Fruit fly (Drosophila melanogaster) whole organism, embryonic: ENCODE data around the gene Sbds.

Experiments
- B-H2 ChIP-seq: fragments of 200-800 bp; sonication (Bioruptor generic); optimal IDR thresholded peaks from 2 replicates; lab custom pipeline; 2018; ENCODE audit warnings: missing biosample characterization, mild to moderate bottlenecking, missing genetic modification characterization
- CG10209 ChIP-seq: fragments of 200-800 bp; sonication (Bioruptor generic); optimal IDR thresholded peaks from 3 replicates; lab custom pipeline; 2017; ENCODE audit warnings: missing biosample characterization, mild to moderate bottlenecking, missing genetic modification characterization, missing genetic modification reagents
- CG10366 ChIP-seq: fragments of 200-800 bp; sonication (Bioruptor generic); IDR thresholded peaks from 2 replicates; pipeline ENCODE4 v1.3.6; 2022; ENCODE audit warnings: missing biosample characterization, missing genetic modification characterization
- CG11398 ChIP-seq: fragments of 200-800 bp; sonication (Bioruptor generic); optimal IDR thresholded peaks from 2 replicates; lab custom pipeline; 2016; ENCODE audit warnings: missing biosample characterization, missing genetic modification characterization
- CG11456 ChIP-seq: fragments of 200-800 bp; sonication (Bioruptor generic); IDR thresholded peaks from 3 replicates; pipeline ENCODE4 v1.3.6; 2022; ENCODE audit warnings: missing biosample characterization, missing genetic modification characterization
- CG12071 ChIP-seq: fragments of 200-800 bp; sonication (Bioruptor generic); optimal IDR thresholded peaks from 3 replicates; lab custom pipeline; 2018; ENCODE audit warnings: missing biosample characterization, mild to moderate bottlenecking, missing genetic modification characterization
- CG13624 ChIP-seq: fragments of 200-800 bp; sonication (Bioruptor generic); optimal IDR thresholded peaks from 2 replicates; lab custom pipeline; 2016; ENCODE audit warnings: missing biosample characterization, missing genetic modification characterization
- CG13775 ChIP-seq: fragments of 200-800 bp; sonication (Bioruptor generic); optimal IDR thresholded peaks from 3 replicates; lab custom pipeline; 2017; ENCODE audit warnings: missing biosample characterization, mild to moderate bottlenecking, missing genetic modification characterization
- CG13894 ChIP-seq: fragments of 200-800 bp; sonication (Bioruptor generic); optimal IDR thresholded peaks from 3 replicates; lab custom pipeline; 2018; ENCODE audit warnings: missing biosample characterization, mild to moderate bottlenecking, missing genetic modification characterization, moderate library complexity
- CG14667 ChIP-seq: fragments of 200-800 bp; sonication (Bioruptor generic); IDR thresholded peaks from 2 replicates; pipeline ENCODE4 v1.3.6; 2022; ENCODE audit warnings: missing biosample characterization, missing genetic modification characterization
- CG15479 ChIP-seq: fragments of 200-800 bp; sonication (Bioruptor generic); optimal IDR thresholded peaks from 3 replicates; lab custom pipeline; 2019; ENCODE audit warnings: missing biosample characterization, mild to moderate bottlenecking, missing genetic modification characterization, moderate library complexity
- CG17361 ChIP-seq: fragments of 200-800 bp; sonication (Bioruptor generic); IDR thresholded peaks from 3 replicates; pipeline ENCODE4 v1.3.6; 2022; ENCODE audit warnings: missing biosample characterization, missing genetic modification characterization
- CG18011 ChIP-seq: fragments of 200-800 bp; sonication (Bioruptor generic); optimal IDR thresholded peaks from 2 replicates; lab custom pipeline; 2017; ENCODE audit warnings: missing biosample characterization, missing genetic modification characterization, mild to moderate bottlenecking, moderate library complexity, missing genotype
- CG2120 ChIP-seq: fragments of 200-800 bp; sonication (Bioruptor generic); optimal IDR thresholded peaks from 3 replicates; lab custom pipeline; 2016; ENCODE audit warnings: missing biosample characterization, missing genetic modification characterization
- CG3065 ChIP-seq: fragments of 200-800 bp; sonication (Bioruptor generic); optimal IDR thresholded peaks from 2 replicates; lab custom pipeline; 2016; ENCODE audit warnings: missing biosample characterization, missing genetic modification characterization
- CG3163 ChIP-seq: fragments of 200-800 bp; sonication (Bioruptor generic); optimal IDR thresholded peaks from 3 replicates; lab custom pipeline; 2016; ENCODE audit warnings: missing biosample characterization, missing genetic modification characterization
- CG4360 ChIP-seq: fragments of 200-800 bp; sonication (Bioruptor generic); IDR thresholded peaks from 2 replicates; pipeline ENCODE4 v1.3.6; 2022; ENCODE audit warnings: missing biosample characterization, missing genetic modification characterization
- CG4707 ChIP-seq: fragments of 200-800 bp; sonication (Bioruptor generic); optimal IDR thresholded peaks from 2 replicates; lab custom pipeline; 2018; ENCODE audit warnings: missing biosample characterization, mild to moderate bottlenecking, missing genetic modification characterization, moderate library complexity
- CG4730 ChIP-seq: fragments of 200-800 bp; sonication (Bioruptor generic); IDR thresholded peaks from 2 replicates; pipeline ENCODE4 v1.3.6; 2022; ENCODE audit warnings: missing biosample characterization, missing genetic modification characterization
- CG4854 ChIP-seq: fragments of 200-800 bp; sonication (Bioruptor generic); optimal IDR thresholded peaks from 2 replicates; lab custom pipeline; 2016; ENCODE audit warnings: missing biosample characterization, missing genetic modification characterization, inconsistent platforms
- CG7357 ChIP-seq: fragments of 200-800 bp; sonication (Bioruptor generic); IDR thresholded peaks from 3 replicates; pipeline ENCODE4 v1.3.6; 2022; ENCODE audit warnings: missing biosample characterization, missing genetic modification characterization
- CG9727 ChIP-seq: fragments of 200-800 bp; sonication (Bioruptor generic); optimal IDR thresholded peaks from 3 replicates; lab custom pipeline; 2017; ENCODE audit warnings: missing biosample characterization, mild to moderate bottlenecking, missing genetic modification characterization
- D19B ChIP-seq: fragments of 200-800 bp; sonication (Bioruptor generic); optimal IDR thresholded peaks from 2 replicates; lab custom pipeline; 2017; ENCODE audit warnings: missing biosample characterization, mild to moderate bottlenecking, missing genetic modification characterization
- Dad ChIP-seq: fragments of 200-800 bp; sonication (Bioruptor generic); optimal IDR thresholded peaks from 3 replicates; lab custom pipeline; 2016; ENCODE audit warnings: missing biosample characterization, missing genetic modification characterization
- Dfd ChIP-seq, 2 experiments: fragments of >200 bp; optimal IDR thresholded peaks; 2 replicates each; lab custom pipeline; 2017; ENCODE audit warnings: missing biosample characterization in 2 of 2, missing genetic modification characterization in 2 of 2
- Dll ChIP-seq: fragments of 200-800 bp; sonication (Bioruptor generic); IDR thresholded peaks from 4 replicates; pipeline ENCODE4 v1.3.6; 2022; ENCODE audit warnings: missing biosample characterization, missing genetic modification characterization; ENCODE audit not compliant: partially characterized antibody
- Doc3 ChIP-seq: fragments of 200-800 bp; sonication (Bioruptor generic); IDR thresholded peaks from 3 replicates; pipeline ENCODE4 v1.3.6; 2022; ENCODE audit warnings: missing biosample characterization, missing genetic modification characterization; ENCODE audit not compliant: partially characterized antibody
- Ets65A ChIP-seq: fragments of 200-800 bp; sonication (Bioruptor generic); peaks from one replicate; lab custom pipeline; 2016; ENCODE audit warnings: missing biosample characterization, missing genetic modification characterization
- Fer1 ChIP-seq: fragments of 200-800 bp; sonication (Bioruptor generic); optimal IDR thresholded peaks from 2 replicates; lab custom pipeline; 2017; ENCODE audit warnings: missing biosample characterization, mild to moderate bottlenecking, missing genetic modification characterization
- Fer2 ChIP-seq: fragments of 200-800 bp; sonication (Bioruptor generic); optimal IDR thresholded peaks from 2 replicates; lab custom pipeline; 2018; ENCODE audit warnings: missing biosample characterization, mild to moderate bottlenecking, missing genetic modification characterization, moderate library complexity
- Hand ChIP-seq: fragments of 200-800 bp; sonication (Bioruptor generic); optimal IDR thresholded peaks from 2 replicates; lab custom pipeline; 2017; ENCODE audit warnings: mild to moderate bottlenecking, missing biosample characterization, missing genetic modification reagents, missing genetic modification characterization
- Hey ChIP-seq: fragments of 200-800 bp; sonication (Bioruptor generic); optimal IDR thresholded peaks from 3 replicates; lab custom pipeline; 2018; ENCODE audit warnings: missing biosample characterization, mild to moderate bottlenecking, missing genetic modification characterization
- Max ChIP-seq: fragments of 200-800 bp; sonication (Bioruptor generic); optimal IDR thresholded peaks from 2 replicates; lab custom pipeline; 2016; ENCODE audit warnings: missing biosample characterization, mild to moderate bottlenecking, missing genetic modification characterization
- Nf-YA ChIP-seq: fragments of 200-800 bp; sonication (Bioruptor generic); IDR thresholded peaks from 2 replicates; pipeline ENCODE4 v1.3.6; 2022; ENCODE audit warnings: missing biosample characterization, missing genetic modification characterization
- Oaz ChIP-seq: fragments of 200-800 bp; sonication (Bioruptor generic); IDR thresholded peaks from 2 replicates; pipeline ENCODE4 v1.3.6; 2022; ENCODE audit warnings: missing biosample characterization, missing genetic modification characterization
- Pdp1 ChIP-seq, 2 experiments: fragments of 200-800 bp; sonication (Bioruptor generic); optimal IDR thresholded peaks; 3 replicates each; lab custom pipeline; 2016; ENCODE audit warnings: missing biosample characterization in 2 of 2, missing genetic modification characterization in 2 of 2, mild to moderate bottlenecking in 1 of 2, moderate library complexity in 1 of 2
- Ravus ChIP-seq: fragments of 200-800 bp; sonication (Bioruptor generic); IDR thresholded peaks from 2 replicates; pipeline ENCODE4 v1.3.6; 2022; ENCODE audit warnings: missing biosample characterization, missing genetic modification characterization
- Taf1 ChIP-seq: fragments of 200-800 bp; sonication (Bioruptor generic); IDR thresholded peaks from 2 replicates; pipeline ENCODE4 v1.3.6; 2022; ENCODE audit warnings: missing biosample characterization, missing genetic modification characterization
- ap ChIP-seq: fragments of 200-800 bp; sonication (Bioruptor generic); IDR thresholded peaks from 2 replicates; pipeline ENCODE4 v1.3.6; 2022; ENCODE audit warnings: missing biosample characterization, missing genetic modification characterization
- br ChIP-seq: fragments of >200 bp; optimal IDR thresholded peaks from 2 replicates; lab custom pipeline; 2017
- crc ChIP-seq: fragments of 200-800 bp; sonication (Bioruptor generic); optimal IDR thresholded peaks from 2 replicates; lab custom pipeline; 2016; ENCODE audit warnings: missing biosample characterization, missing genetic modification characterization
- emc ChIP-seq: fragments of 200-800 bp; sonication (Bioruptor generic); optimal IDR thresholded peaks from 2 replicates; lab custom pipeline; 2016; ENCODE audit warnings: missing biosample characterization, missing genetic modification characterization
- fd64A ChIP-seq: fragments of 200-800 bp; sonication (Bioruptor generic); optimal IDR thresholded peaks from 3 replicates; lab custom pipeline; 2018; ENCODE audit warnings: missing biosample characterization, mild to moderate bottlenecking, missing genetic modification characterization
- hbn ChIP-seq: fragments of 200-800 bp; sonication (Bioruptor generic); IDR thresholded peaks from 2 replicates; pipeline ENCODE4 v1.3.6; 2022; ENCODE audit warnings: missing biosample characterization, missing genetic modification characterization; ENCODE audit not compliant: partially characterized antibody
- kah ChIP-seq: fragments of 200-800 bp; sonication (Bioruptor generic); optimal IDR thresholded peaks from 2 replicates; lab custom pipeline; 2018; ENCODE audit warnings: missing biosample characterization, mild to moderate bottlenecking, missing genetic modification characterization
- knrl ChIP-seq: fragments of 200-800 bp; sonication (Bioruptor generic); IDR thresholded peaks from 3 replicates; pipeline ENCODE4 v1.3.6; 2022; ENCODE audit warnings: missing biosample characterization, missing genetic modification characterization; ENCODE audit not compliant: partially characterized antibody
- ranshi ChIP-seq: fragments of 200-800 bp; sonication (Bioruptor generic); IDR thresholded peaks from 2 replicates; pipeline ENCODE4 v1.3.6; 2022; ENCODE audit warnings: missing biosample characterization, missing genetic modification characterization
- sim ChIP-seq: fragments of 200-800 bp; sonication (Bioruptor generic); IDR thresholded peaks from 2 replicates; pipeline ENCODE4 v1.3.6; 2022; ENCODE audit warnings: missing biosample characterization, missing genetic modification characterization
- stwl ChIP-seq: fragments of 200-800 bp; sonication (Bioruptor generic); optimal IDR thresholded peaks from 3 replicates; lab custom pipeline; 2018; ENCODE audit warnings: missing biosample characterization, mild to moderate bottlenecking, missing genetic modification characterization, moderate library complexity
- tna ChIP-seq: fragments of 200-800 bp; sonication (Bioruptor generic); IDR thresholded peaks from 2 replicates; pipeline ENCODE4 v1.3.6; 2022; ENCODE audit warnings: missing biosample characterization, missing genetic modification characterization; ENCODE audit not compliant: partially characterized antibody
- twi ChIP-seq: fragments of 200-800 bp; optimal IDR thresholded peaks from 2 replicates; lab custom pipeline; 2019; ENCODE audit warnings: missing biosample characterization, mild to moderate bottlenecking, missing genetic modification characterization, moderate library complexity

The Sbds gene

DNA sequence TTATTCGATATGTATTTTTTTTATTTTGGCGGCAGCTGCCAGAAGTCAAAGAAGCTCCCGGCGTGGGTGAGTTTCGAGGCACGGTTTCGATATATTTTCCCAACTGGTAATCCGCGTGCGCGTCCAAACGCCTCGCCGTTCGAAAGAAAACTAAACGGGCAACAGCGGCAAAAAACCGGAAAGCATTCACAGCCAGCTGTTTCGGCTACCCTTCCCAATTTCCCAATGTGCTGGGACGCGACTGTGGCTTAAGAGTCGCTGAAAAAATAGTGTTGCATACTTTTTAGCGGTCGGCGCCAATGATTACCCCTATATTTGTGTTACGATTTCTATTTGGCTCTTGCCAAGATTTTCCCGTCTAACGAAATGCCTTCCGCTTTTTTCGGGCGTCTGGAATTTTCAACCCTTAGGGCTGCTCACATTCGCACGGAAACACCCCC, 49.3 kb upstream of the Sbds start, which contains the start of gene SP1173 (continued):
- no peak for TF ChIP-seq CG9727 (GFP tag; lab: Kevin White, UChicago)
- TF ChIP-seq emc (GFP tag; lab: Kevin White, UChicago) = no peak
- no peak for TF ChIP-seq Hand (GFP tag; lab: Kevin White, UChicago)
- TF ChIP-seq CG4707 (GFP tag; lab: Kevin White, UChicago) = no peak
- no peak for TF ChIP-seq Taf1 (GFP tag; lab: Robert Waterston, UW)
- no peak for TF ChIP-seq CG3065 (GFP tag; lab: Kevin White, UChicago)
- TF ChIP-seq Hey (tag; lab: Kevin White, UChicago) = peak; percentile 7
- no peak for TF ChIP-seq Fer2
- peak; percentile 58 for TF ChIP-seq CG12071
- no peak for TF ChIP-seq CG4730
- TF ChIP-seq CG14667 (GFP tag; lab: Robert Waterston, UW) = no peak
- TF ChIP-seq Pdp1 (GFP tag; optimal IDR thresholded peaks at IDR 0.05; lab: Kevin White, UChicago) = peak in 1 of 2 experiments; percentile 42
- TF ChIP-seq sim (GFP tag; lab: Robert Waterston, UW) = no peak
- no peak for TF ChIP-seq Ravus (GFP tag; lab: Robert Waterston, UW)
- TF ChIP-seq Oaz (GFP tag; lab: Robert Waterston, UW) = no peak
- TF ChIP-seq kah = peak; percentile 33
- no peak for TF ChIP-seq knrl
- no peak for TF ChIP-seq CG11398
- no peak for TF ChIP-seq Max (GFP tag; lab: Kevin White, UChicago)
- TF ChIP-seq fd64A (GFP tag; lab: Kevin White, UChicago) = peak; percentile 20
- no peak for TF ChIP-seq D19B (GFP tag; lab: Kevin White, UChicago)
- TF ChIP-seq ranshi = peak; percentile 7; the same call in 1 of the 2 replicates
- peak; percentile 69 for TF ChIP-seq B-H2 (GFP tag; lab: Kevin White, UChicago)
- TF ChIP-seq stwl (tag; lab: Kevin White, UChicago) = peak; percentile 69
- peak; percentile 20 for TF ChIP-seq CG13775
- TF ChIP-seq ap (GFP tag; lab: Robert Waterston, UW) = no peak
- TF ChIP-seq CG2120 = no peak
- TF ChIP-seq Dad (GFP tag; lab: Kevin White, UChicago) = peak; percentile 31
- no peak for TF ChIP-seq Dfd (GFP tag; optimal IDR thresholded peaks at IDR 0.05; lab: Kevin White, UChicago)
- peak; percentile 61 for TF ChIP-seq tna (GFP tag; lab: Robert Waterston, UW)
- TF ChIP-seq CG4360 (GFP tag; lab: Robert Waterston, UW) = no peak
- 0 out of 2 replicates have a peak, but pooled peaks have one; percentile 16 for TF ChIP-seq CG10366 (GFP tag; lab: Robert Waterston, UW)
- peak; percentile 41 for TF ChIP-seq CG3163 (GFP tag; lab: Kevin White, UChicago)
- no peak for TF ChIP-seq CG10209
- no peak; the same call in 2 of the 3 replicates for TF ChIP-seq CG11456 (GFP tag; lab: Robert Waterston, UW)
- no peak for TF ChIP-seq CG17361 (GFP tag; lab: Robert Waterston, UW)
- TF ChIP-seq twi (tag; lab: Kevin White, UChicago) = peak; percentile 16
- peak; percentile 75 for TF ChIP-seq CG13894 (tag; lab: Kevin White, UChicago)
- TF ChIP-seq CG13624 (GFP tag; lab: Kevin White, UChicago) = peak; percentile 50
- TF ChIP-seq crc (GFP tag; lab: Kevin White, UChicago) = no peak
- TF ChIP-seq Doc3 (GFP tag; lab: Robert Waterston, UW) = no peak
- TF ChIP-seq Fer1 (GFP tag; lab: Kevin White, UChicago) = peak; percentile 62
- TF ChIP-seq Ets65A (GFP tag; lab: Kevin White, UChicago) = no peak
- no peak for TF ChIP-seq Nf-YA
- no peak for TF ChIP-seq CG4854 (GFP tag; lab: Kevin White, UChicago)
- peak; percentile 20; the same call in 1 of the 2 replicates for TF ChIP-seq hbn (GFP tag; lab: Robert Waterston, UW)
- no peak for TF ChIP-seq CG7357 (GFP tag; lab: Robert Waterston, UW)
- no peak for TF ChIP-seq br
- TF ChIP-seq CG18011 (GFP tag; lab: Kevin White, UChicago) = no peak
- no peak for TF ChIP-seq CG15479 (GFP tag; lab: Kevin White, UChicago)
- peak; percentile 54; the same call in 2 of the 4 replicates for TF ChIP-seq Dll (GFP tag; lab: Robert Waterston, UW)
